Worm (Caenorhabditis elegans): ENCODE measurements around the gene C07A9.12.

- TF ChIP-seq dpl-1 (GFP tag; optimal IDR thresholded peaks at IDR 0.05) (no peak), unc-130 (GFP tag; optimal IDR thresholded peaks at IDR 0.05) (no peak), tbx-9 (tag; optimal IDR thresholded peaks at IDR 0.05; ENCODE audit: borderline replicate concordance) (no peak), unc-62 (GFP tag; optimal IDR thresholded peaks at IDR 0.05) (no peak), ceh-40 (GFP tag; IDR thresholded peaks at IDR 0.05) (no peak), C06A6.2 (GFP tag; conservative IDR thresholded peaks at IDR 0.05) (no peak), D2030.7 (GFP tag; IDR thresholded peaks at IDR 0.05) (no peak), lin-40 (tag; optimal IDR thresholded peaks at IDR 0.05) (no peak)
These were observed 6.0 kb upstream of the C07A9.12 start for ce11 chrIII:9733333-9733732.
